Worm (Caenorhabditis elegans): ENCODE results near the gene F12D9.2.

Gene F12D9.2

DNA sequence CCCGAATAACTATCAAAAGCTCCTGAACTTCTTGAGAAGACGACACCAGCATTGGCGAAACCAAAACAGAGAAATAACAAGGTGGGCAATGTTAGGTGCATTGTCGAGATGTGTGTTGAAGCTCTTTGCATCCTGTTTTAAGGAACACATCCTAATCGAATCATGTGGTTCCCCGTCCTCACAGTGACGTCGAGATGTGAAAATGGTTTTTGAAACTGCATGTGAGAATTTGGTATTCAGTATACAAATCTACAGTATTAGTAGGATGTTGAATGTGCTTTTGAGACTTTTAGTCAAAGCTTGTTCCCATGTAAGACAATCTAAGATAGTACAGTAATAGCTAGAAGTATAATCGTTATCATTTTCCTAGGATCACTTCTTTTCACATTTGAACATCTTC is 49.2 kb downstream of the F12D9.2 start, which contains the start of gene F18E9.7:
F18E9.7 (minus strand) TSS at position 101 of the 400 bp plus-strand sequence.
- TF ChIP-seq unc-62 (GFP tag; optimal IDR thresholded peaks at IDR 0.05) (no peak), nfya-1 (tag; optimal IDR thresholded peaks at IDR 0.05; ENCODE audit: insufficient read depth) (no peak), eor-1 (tag; optimal IDR thresholded peaks at IDR 0.05) (no peak), mml-1 (tag; optimal IDR thresholded peaks at IDR 0.05) (no peak), aly-2 (tag; optimal IDR thresholded peaks at IDR 0.05) (no peak), mdl-1 (tag; optimal IDR thresholded peaks at IDR 0.05) (no peak)
